Fruit fly (Drosophila melanogaster) whole organism, pupa: Measurements from ENCODE around the gene Nca.

Source experiments
- CG12605 ChIP-seq: fragments of 200-800 bp; sonication (Bioruptor generic); IDR thresholded peaks from 2 replicates; pipeline ENCODE4 v1.3.6; 2022; ENCODE audit warnings: missing biosample characterization, missing genetic modification characterization
- D1 ChIP-seq: fragments of 200-800 bp; sonication (Bioruptor generic); optimal IDR thresholded peaks from 2 replicates; lab custom pipeline; 2018; ENCODE audit warnings: missing biosample characterization, mild to moderate bottlenecking, missing genetic modification characterization, moderate library complexity
- EcR ChIP-seq: fragments of 200-800 bp; sonication (Bioruptor generic); optimal IDR thresholded peaks from 3 replicates; lab custom pipeline; 2019; ENCODE audit warnings: missing biosample characterization, missing genetic modification characterization, mild to moderate bottlenecking, moderate library complexity, missing genetic modification reagents
- Ets98B ChIP-seq: fragments of 200-800 bp; sonication (Bioruptor generic); IDR thresholded peaks from 2 replicates; pipeline ENCODE4 v1.3.6; 2022; ENCODE audit warnings: missing biosample characterization, missing genetic modification characterization

DNA sequence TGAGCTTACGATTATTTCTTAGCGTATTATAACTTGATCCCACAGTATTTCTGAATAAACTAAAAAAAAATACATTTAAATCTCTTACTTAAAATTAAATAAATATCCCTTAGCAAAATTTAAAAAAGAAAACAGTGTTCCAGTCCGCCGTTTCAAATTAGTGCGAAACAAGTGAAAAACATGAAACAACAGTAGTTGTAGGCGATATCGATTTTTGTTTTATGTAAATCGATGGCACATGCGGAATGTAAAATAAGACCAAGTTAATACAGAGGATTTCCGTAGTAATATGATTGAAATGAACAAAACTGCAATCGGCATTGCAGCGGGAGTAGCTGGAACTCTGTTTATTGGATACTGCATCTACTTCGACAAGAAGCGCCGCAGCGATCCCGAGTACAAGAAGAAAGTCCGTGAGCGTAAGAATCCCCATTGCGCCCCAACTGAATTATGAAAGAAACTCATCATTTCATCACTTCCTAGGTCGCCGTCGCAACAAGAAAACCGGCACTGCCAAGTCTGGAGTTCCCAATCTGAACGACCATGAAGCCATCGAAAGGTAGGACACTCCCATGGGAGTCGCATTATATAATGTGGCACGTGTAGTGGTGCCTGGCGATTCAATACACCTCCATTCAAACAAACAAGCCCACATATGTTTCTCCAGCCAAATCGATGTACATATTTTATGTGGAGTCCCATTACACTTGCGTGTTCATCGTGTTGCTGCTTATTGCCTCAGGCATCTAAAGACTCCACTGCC, 9.4 kb downstream of the Nca start:
- TF ChIP-seq D1 (tag; lab: Kevin White, UChicago) (no peak), CG12605 (GFP tag; lab: Robert Waterston, UW) (no peak), EcR (no peak), Ets98B (no peak)
